Fruit fly (Drosophila melanogaster) whole organism, embryonic: ENCODE results near the gene Cyp303a1.

Experiments
- ATbp ChIP-seq: fragments of 200-800 bp; sonication (Bioruptor generic); optimal IDR thresholded peaks from 2 replicates; lab custom pipeline; 2017; ENCODE audit warnings: missing biosample characterization, mild to moderate bottlenecking, missing genetic modification characterization, missing genetic modification reagents
- Ada2b ChIP-seq: fragments of 200-800 bp; sonication (Bioruptor generic); IDR thresholded peaks from 2 replicates; pipeline ENCODE4 v1.3.6; 2022; ENCODE audit warnings: missing biosample characterization, missing genetic modification characterization
- Atf3 ChIP-seq: fragments of 200-800 bp; sonication (Bioruptor generic); optimal IDR thresholded peaks from 3 replicates; lab custom pipeline; 2016; ENCODE audit warnings: missing biosample characterization, missing genetic modification characterization
- B-H1 ChIP-seq: fragments of 200-800 bp; sonication (Bioruptor generic); IDR thresholded peaks from 3 replicates; pipeline ENCODE4 v1.3.6; 2022; ENCODE audit warnings: missing biosample characterization, missing genetic modification characterization
- BEAF-32 ChIP-seq: fragments of 200-800 bp; sonication (Bioruptor generic); optimal IDR thresholded peaks from 3 replicates; lab custom pipeline; 2017; ENCODE audit warnings: missing biosample characterization, missing genetic modification characterization, mild to moderate bottlenecking, moderate library complexity, missing genetic modification reagents
- CG1024 ChIP-seq: fragments of 200-800 bp; sonication (Bioruptor generic); IDR thresholded peaks from 2 replicates; pipeline ENCODE4 v1.3.6; 2022; ENCODE audit warnings: missing biosample characterization, missing genetic modification characterization
- CG10462 ChIP-seq: fragments of 200-800 bp; sonication (Bioruptor generic); optimal IDR thresholded peaks from 2 replicates; lab custom pipeline; 2016; ENCODE audit warnings: missing biosample characterization, missing genetic modification characterization
- CG11247 ChIP-seq: fragments of 200-800 bp; sonication (Bioruptor generic); IDR thresholded peaks from 2 replicates; pipeline ENCODE4 v1.3.6; 2022; ENCODE audit warnings: missing biosample characterization, missing genetic modification characterization
- CG13624 ChIP-seq: fragments of 200-800 bp; sonication (Bioruptor generic); optimal IDR thresholded peaks from 2 replicates; lab custom pipeline; 2016; ENCODE audit warnings: missing biosample characterization, missing genetic modification characterization
- CG13894 ChIP-seq: fragments of 200-800 bp; sonication (Bioruptor generic); optimal IDR thresholded peaks from 3 replicates; lab custom pipeline; 2018; ENCODE audit warnings: missing biosample characterization, mild to moderate bottlenecking, missing genetic modification characterization, moderate library complexity
- CG14710 ChIP-seq: fragments of 200-800 bp; sonication (Bioruptor generic); optimal IDR thresholded peaks from 3 replicates; lab custom pipeline; 2019; ENCODE audit warnings: missing biosample characterization, mild to moderate bottlenecking, missing genetic modification characterization, moderate library complexity
- CG15479 ChIP-seq: fragments of 200-800 bp; sonication (Bioruptor generic); optimal IDR thresholded peaks from 3 replicates; lab custom pipeline; 2019; ENCODE audit warnings: missing biosample characterization, mild to moderate bottlenecking, missing genetic modification characterization, moderate library complexity
- CG1603 ChIP-seq: fragments of 200-800 bp; sonication (Bioruptor generic); optimal IDR thresholded peaks from 2 replicates; lab custom pipeline; 2019; ENCODE audit warnings: missing biosample characterization, mild to moderate bottlenecking, missing genetic modification characterization, moderate library complexity
- CG18011 ChIP-seq: fragments of 200-800 bp; sonication (Bioruptor generic); optimal IDR thresholded peaks from 2 replicates; lab custom pipeline; 2017; ENCODE audit warnings: missing biosample characterization, missing genetic modification characterization, mild to moderate bottlenecking, moderate library complexity, missing genotype
- CG2202 ChIP-seq: fragments of 200-800 bp; sonication (Bioruptor generic); optimal IDR thresholded peaks from 2 replicates; lab custom pipeline; 2018; ENCODE audit warnings: missing biosample characterization, mild to moderate bottlenecking, missing genetic modification characterization
- CG2875 ChIP-seq: fragments of 200-800 bp; sonication (Bioruptor generic); optimal IDR thresholded peaks from 2 replicates; lab custom pipeline; 2017; ENCODE audit warnings: missing biosample characterization, mild to moderate bottlenecking, missing genetic modification characterization, missing genetic modification reagents
- CG31224 ChIP-seq: fragments of 200-800 bp; sonication (Bioruptor generic); IDR thresholded peaks from 2 replicates; pipeline ENCODE4 v1.3.6; 2022; ENCODE audit warnings: missing biosample characterization, missing genetic modification characterization
- CG7372 ChIP-seq: fragments of 200-800 bp; sonication (Bioruptor generic); IDR thresholded peaks from 2 replicates; pipeline ENCODE4 v1.3.6; 2022; ENCODE audit warnings: missing biosample characterization, missing genetic modification characterization
- CG7556 ChIP-seq: fragments of 200-800 bp; sonication (Bioruptor generic); optimal IDR thresholded peaks from 2 replicates; lab custom pipeline; 2017; ENCODE audit warnings: missing biosample characterization, mild to moderate bottlenecking, missing genetic modification characterization
- CG8290 ChIP-seq, 3 experiments: fragments of 200-800 bp; sonication (Bioruptor generic); optimal IDR thresholded peaks; 2 replicates each; lab custom pipeline; 2016 to 2019; ENCODE audit warnings: missing biosample characterization in 3 of 3, missing genetic modification characterization in 3 of 3, mild to moderate bottlenecking in 2 of 3, moderate library complexity in 1 of 3
- CTCF ChIP-seq: fragments of 200-800 bp; sonication (Bioruptor generic); optimal IDR thresholded peaks from 2 replicates; lab custom pipeline; 2017; ENCODE audit warnings: missing biosample characterization, mild to moderate bottlenecking, missing genetic modification characterization, moderate library complexity
- E2f1 ChIP-seq: fragments of 200-800 bp; sonication (Bioruptor generic); IDR thresholded peaks from 2 replicates; pipeline ENCODE4 v1.3.6; 2022; ENCODE audit warnings: missing biosample characterization, missing genetic modification characterization
- HmgZ ChIP-seq: fragments of 200-800 bp; sonication (Bioruptor generic); optimal IDR thresholded peaks from 2 replicates; lab custom pipeline; 2018; ENCODE audit warnings: missing biosample characterization, mild to moderate bottlenecking, missing genetic modification characterization
- Hr51 ChIP-seq, 2 experiments: fragments of 200-800 bp; sonication (Bioruptor generic); optimal IDR thresholded peaks; 2 replicates in 1 of 2; 3 replicates in 1 of 2; lab custom pipeline; 2016 to 2018; ENCODE audit warnings: missing biosample characterization in 2 of 2, missing genetic modification characterization in 2 of 2, mild to moderate bottlenecking in 1 of 2, moderate library complexity in 1 of 2
- Jarid2 ChIP-seq: fragments of 200-800 bp; sonication (Bioruptor generic); optimal IDR thresholded peaks from 3 replicates; lab custom pipeline; 2017; ENCODE audit warnings: mild to moderate bottlenecking, missing biosample characterization, missing genetic modification reagents, missing genetic modification characterization
- Med ChIP-seq: fragments of 200-800 bp; sonication (Bioruptor generic); peaks from one replicate; lab custom pipeline; 2016; ENCODE audit warnings: missing biosample characterization, missing genetic modification characterization, mild to moderate bottlenecking, inconsistent platforms, moderate library complexity
- Oaz ChIP-seq: fragments of 200-800 bp; sonication (Bioruptor generic); IDR thresholded peaks from 2 replicates; pipeline ENCODE4 v1.3.6; 2022; ENCODE audit warnings: missing biosample characterization, missing genetic modification characterization
- Oli ChIP-seq: fragments of 200-800 bp; sonication (Bioruptor generic); optimal IDR thresholded peaks from 2 replicates; lab custom pipeline; 2018; ENCODE audit warnings: missing biosample characterization, mild to moderate bottlenecking, missing genetic modification characterization, moderate library complexity
- Ptx1 ChIP-seq: fragments of 200-800 bp; sonication (Bioruptor generic); IDR thresholded peaks from 2 replicates; pipeline ENCODE4 v1.3.6; 2022; ENCODE audit warnings: missing biosample characterization, missing genetic modification characterization
- Trl ChIP-seq, 3 experiments: fragments of >200 bp in 2 of 3; fragments of 200-800 bp in 1 of 3; sonication (Bioruptor generic) in 1 of 3; optimal IDR thresholded peaks; 2 replicates in 1 of 3; 3 replicates in 2 of 3; lab custom pipeline; 2016 to 2017; ENCODE audit warnings: missing biosample characterization in 1 of 3, missing genetic modification characterization in 1 of 3
- YL-1 ChIP-seq: fragments of 200-800 bp; sonication (Bioruptor generic); optimal IDR thresholded peaks from 3 replicates; lab custom pipeline; 2017; ENCODE audit warnings: missing biosample characterization, mild to moderate bottlenecking, missing genetic modification characterization
- br ChIP-seq: fragments of >200 bp; optimal IDR thresholded peaks from 2 replicates; lab custom pipeline; 2017
- chn ChIP-seq: fragments of 200-800 bp; sonication (Bioruptor generic); optimal IDR thresholded peaks from 2 replicates; lab custom pipeline; 2016; ENCODE audit warnings: missing biosample characterization, missing genetic modification characterization
- emc ChIP-seq: fragments of 200-800 bp; sonication (Bioruptor generic); optimal IDR thresholded peaks from 2 replicates; lab custom pipeline; 2016; ENCODE audit warnings: missing biosample characterization, missing genetic modification characterization
- fd3F ChIP-seq: fragments of 200-800 bp; sonication (Bioruptor generic); optimal IDR thresholded peaks from 2 replicates; lab custom pipeline; 2018; ENCODE audit warnings: missing biosample characterization, mild to moderate bottlenecking, missing genetic modification characterization, moderate library complexity
- kah ChIP-seq: fragments of 200-800 bp; sonication (Bioruptor generic); optimal IDR thresholded peaks from 2 replicates; lab custom pipeline; 2018; ENCODE audit warnings: missing biosample characterization, mild to moderate bottlenecking, missing genetic modification characterization
- kni ChIP-seq: fragments of 200-800 bp; sonication (Bioruptor generic); optimal IDR thresholded peaks from 3 replicates; lab custom pipeline; 2017; ENCODE audit warnings: mild to moderate bottlenecking, missing biosample characterization, missing genetic modification reagents, missing genetic modification characterization
- luna ChIP-seq: fragments of 200-800 bp; sonication (Bioruptor generic); optimal IDR thresholded peaks from 2 replicates; lab custom pipeline; 2016; ENCODE audit warnings: missing biosample characterization, missing genetic modification characterization
- pros ChIP-seq: fragments of 200-800 bp; sonication (Bioruptor generic); optimal IDR thresholded peaks from 3 replicates; lab custom pipeline; 2019; ENCODE audit warnings: missing biosample characterization, mild to moderate bottlenecking, missing genetic modification characterization, moderate library complexity
- psq ChIP-seq: fragments of 200-800 bp; sonication (Bioruptor generic); optimal IDR thresholded peaks from 2 replicates; lab custom pipeline; 2017; ENCODE audit warnings: missing biosample characterization, missing genetic modification characterization
- sisA ChIP-seq: fragments of 200-800 bp; sonication (Bioruptor generic); IDR thresholded peaks from 2 replicates; pipeline ENCODE4 v1.3.6; 2022; ENCODE audit warnings: missing biosample characterization, missing genetic modification characterization
- sna ChIP-seq: fragments of 200-800 bp; sonication (Bioruptor generic); IDR thresholded peaks from 2 replicates; pipeline ENCODE4 v1.3.6; 2022; ENCODE audit warnings: missing biosample characterization, missing genetic modification characterization; ENCODE audit not compliant: partially characterized antibody
- tap ChIP-seq: fragments of 200-800 bp; optimal IDR thresholded peaks from 3 replicates; lab custom pipeline; 2019; ENCODE audit warnings: missing biosample characterization, mild to moderate bottlenecking, missing genetic modification characterization, moderate library complexity
- trh ChIP-seq: fragments of 200-800 bp; sonication (Bioruptor generic); optimal IDR thresholded peaks from 2 replicates; lab custom pipeline; 2016; ENCODE audit warnings: missing biosample characterization, missing genetic modification characterization
- twi ChIP-seq: fragments of 200-800 bp; optimal IDR thresholded peaks from 2 replicates; lab custom pipeline; 2019; ENCODE audit warnings: missing biosample characterization, mild to moderate bottlenecking, missing genetic modification characterization, moderate library complexity
- zfh1 ChIP-seq: fragments of 200-800 bp; sonication (Bioruptor generic); IDR thresholded peaks from 3 replicates; pipeline ENCODE4 v1.3.6; 2022; ENCODE audit warnings: missing biosample characterization, missing genetic modification characterization

The Cyp303a1 gene

DNA sequence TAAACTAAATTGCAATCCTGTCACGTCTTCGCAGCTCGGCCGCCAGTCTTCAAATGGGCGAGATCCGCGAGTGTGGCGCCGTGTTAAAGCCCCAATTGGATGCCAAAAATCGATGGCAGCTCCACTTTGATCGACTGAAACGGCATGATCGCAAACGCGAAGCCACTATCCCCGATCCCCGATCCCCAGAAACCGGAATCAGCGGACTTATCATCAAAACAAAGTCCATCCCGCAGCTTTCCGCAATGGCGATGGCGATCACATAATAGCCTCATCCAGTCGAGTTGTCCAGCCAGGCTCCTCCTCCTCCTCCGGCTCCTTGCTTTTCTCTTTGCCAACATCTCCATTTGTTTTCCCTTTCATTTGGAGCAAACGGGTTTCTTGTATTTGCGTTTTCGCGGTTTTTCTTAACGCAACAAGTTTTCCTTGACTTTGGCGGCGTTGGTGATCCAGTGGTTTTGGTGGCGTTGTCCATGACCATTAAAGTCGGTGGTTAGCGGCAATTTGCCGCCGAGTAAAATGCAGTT lies 945 bp upstream of the Cyp303a1 start, which contains the start of gene CG13258:
Gene CG13258, minus strand, starts transcription at position 51 of the 527 bp plus-strand sequence.
- TF ChIP-seq br (lab: Kevin White, UChicago): no peak
- TF ChIP-seq psq: no peak
- peak; percentile 3 for TF ChIP-seq Med
- TF ChIP-seq BEAF-32 (GFP tag; lab: Kevin White, UChicago): no peak
- no peak for TF ChIP-seq sna
- no peak for TF ChIP-seq YL-1 (GFP tag; lab: Kevin White, UChicago)

DNA sequence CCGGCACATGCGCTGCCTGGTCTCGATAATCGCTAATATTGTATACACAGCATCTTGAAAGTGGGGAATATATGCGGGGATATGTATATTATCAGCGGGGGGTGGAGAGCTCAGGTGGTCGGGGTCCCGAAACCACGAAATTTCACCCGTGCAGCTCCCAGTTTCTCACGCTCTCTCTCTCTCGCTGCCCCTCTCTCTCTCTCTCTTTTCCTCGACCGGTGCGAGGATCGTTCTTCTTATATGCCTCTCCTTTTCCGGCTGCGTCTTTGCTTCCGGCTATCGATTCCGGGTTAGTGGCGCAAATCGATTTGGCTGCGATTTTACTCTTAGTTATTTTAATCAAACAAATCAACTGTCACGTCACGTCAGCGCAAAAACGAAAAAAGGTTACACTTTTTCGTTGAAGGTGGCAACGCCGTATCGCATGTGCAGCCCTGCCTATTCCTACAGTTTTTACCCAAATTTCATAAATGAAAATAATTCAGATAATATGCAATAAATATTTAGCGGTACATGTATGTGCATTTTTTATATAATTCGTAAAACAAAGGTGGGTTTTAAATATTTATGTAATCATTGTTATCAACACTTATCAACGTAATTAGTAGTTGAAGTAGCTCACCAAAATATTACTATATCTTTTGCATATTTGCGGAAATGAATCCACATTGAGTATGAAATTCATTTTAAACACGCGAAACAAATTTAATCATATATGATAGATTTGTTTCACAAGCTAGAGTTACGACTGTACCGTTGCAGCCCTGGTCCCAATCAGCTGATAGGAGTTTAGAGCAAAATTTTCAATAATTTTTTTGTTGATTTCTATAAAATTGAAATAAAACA lies 5.7 kb downstream of the Cyp303a1 start, which contains the start of the genes heix and CG17328:
Gene heix, minus strand, starts transcription at position 393 of the 846 bp plus-strand sequence.
Gene CG17328, plus strand, starts transcription at position 478 of the 846 bp plus-strand sequence.
- TF ChIP-seq Oli (tag; lab: Kevin White, UChicago): no peak
- TF ChIP-seq CG18011: peak; percentile 24
- peak; percentile 81 for TF ChIP-seq Ptx1
- TF ChIP-seq CG14710 (tag; lab: Kevin White, UChicago): peak; percentile 94
- no peak for TF ChIP-seq br (lab: Kevin White, UChicago)
- TF ChIP-seq B-H1 (GFP tag; lab: Robert Waterston, UW): peak; percentile 34; the same call in 1 of the 3 replicates
- no peak for TF ChIP-seq CG7372 (GFP tag; lab: Robert Waterston, UW)
- TF ChIP-seq CG15479: peak; percentile 73
- TF ChIP-seq Hr51 (GFP tag; optimal IDR thresholded peaks at IDR 0.05; lab: Kevin White, UChicago): peak in 1 of 2 experiments; percentile 13
- TF ChIP-seq pros (GFP tag; lab: Kevin White, UChicago): no peak
- TF ChIP-seq CG10462 (GFP tag; lab: Kevin White, UChicago): peak; percentile 13
- peak; percentile 72 for TF ChIP-seq CG7556 (GFP tag; lab: Kevin White, UChicago)
- TF ChIP-seq kah (GFP tag; lab: Kevin White, UChicago): peak; percentile 93
- TF ChIP-seq fd3F (GFP tag; lab: Kevin White, UChicago): peak; percentile 65
- peak; percentile 46 for TF ChIP-seq Atf3 (GFP tag; lab: Kevin White, UChicago)
- TF ChIP-seq Ada2b (GFP tag; lab: Robert Waterston, UW): peak; percentile 71
- TF ChIP-seq sisA (GFP tag; lab: Robert Waterston, UW): peak; percentile 80
- TF ChIP-seq CG1603 (tag; lab: Kevin White, UChicago): peak; percentile 63
- peak; percentile 64; the same call in 1 of the 2 replicates for TF ChIP-seq CG1024 (GFP tag; lab: Robert Waterston, UW)
- TF ChIP-seq CTCF (GFP tag; lab: Kevin White, UChicago): no peak
- peak; percentile 88 to 89 for TF ChIP-seq Trl (optimal IDR thresholded peaks at IDR 0.05; lab: Kevin White, UChicago)
- peak; percentile 48 for TF ChIP-seq Trl (GFP tag; optimal IDR thresholded peaks at IDR 0.05; lab: Kevin White, UChicago)
- peak; percentile 13 for TF ChIP-seq emc (GFP tag; lab: Kevin White, UChicago)
- peak; percentile 30 for TF ChIP-seq HmgZ (tag; lab: Kevin White, UChicago)
- no peak for TF ChIP-seq CG2875 (GFP tag; lab: Kevin White, UChicago)
- TF ChIP-seq kni: no peak
- peak; percentile 74 for TF ChIP-seq CG11247 (GFP tag; lab: Robert Waterston, UW)
- no peak for TF ChIP-seq Jarid2 (GFP tag; lab: Kevin White, UChicago)
- TF ChIP-seq luna: peak; percentile 70
- TF ChIP-seq tap (tag; lab: Kevin White, UChicago): no peak
- peak; percentile 70 for TF ChIP-seq E2f1 (GFP tag; lab: Robert Waterston, UW)
- peak; percentile 49 for TF ChIP-seq twi
- no peak for TF ChIP-seq CG2202 (tag; lab: Kevin White, UChicago)
- peak; percentile 36 for TF ChIP-seq CG8290 (GFP tag; optimal IDR thresholded peaks at IDR 0.05; lab: Kevin White, UChicago)
- peak in 1 of 2 experiments; percentile 2 for TF ChIP-seq CG8290 (tag; optimal IDR thresholded peaks at IDR 0.05; lab: Kevin White, UChicago)
- TF ChIP-seq CG13624 (GFP tag; lab: Kevin White, UChicago): peak; percentile 60
- TF ChIP-seq zfh1: peak; percentile 74
- peak; percentile 60 for TF ChIP-seq chn
- peak; percentile 25 for TF ChIP-seq trh
- peak; percentile 44; the same call in 1 of the 2 replicates for TF ChIP-seq CG31224 (GFP tag; lab: Robert Waterston, UW)
- peak; percentile 32 for TF ChIP-seq CG13894
- TF ChIP-seq ATbp (GFP tag; lab: Kevin White, UChicago): no peak
- TF ChIP-seq Oaz (GFP tag; lab: Robert Waterston, UW): peak; percentile 17; the same call in 1 of the 2 replicates
